Worm (Caenorhabditis elegans) whole organism, late embryonic: ENCODE results near the gene ZK637.12.

ENCODE experiments used
- C08G9.2 ChIP-seq: sonication (generic microtip); optimal IDR thresholded peaks from 2 replicates; lab custom pipeline; 2016; ENCODE audit warnings: mild to moderate bottlenecking, missing genetic modification characterization, moderate library complexity, missing compliant biosample characterization
- C38D4.7 ChIP-seq: fragments of 200-800 bp; sonication (Bioruptor generic); optimal IDR thresholded peaks from 2 replicates; lab custom pipeline; 2018; ENCODE audit warnings: mild to moderate bottlenecking, missing genetic modification characterization, moderate library complexity, missing compliant biosample characterization
- F13H6.1 ChIP-seq: sonication (generic microtip); optimal IDR thresholded peaks from 2 replicates; lab custom pipeline; 2016; ENCODE audit warnings: missing genetic modification characterization, missing compliant biosample characterization
- K02D7.2 ChIP-seq: sonication (generic microtip); optimal IDR thresholded peaks from 2 replicates; lab custom pipeline; 2017; ENCODE audit warnings: mild to moderate bottlenecking, missing genetic modification characterization, missing compliant biosample characterization
- K09A11.1 ChIP-seq: sonication (generic microtip); optimal IDR thresholded peaks from 2 replicates; lab custom pipeline; 2017; ENCODE audit warnings: antibody characterized with exemption, mild to moderate bottlenecking, missing genetic modification characterization, missing compliant biosample characterization; ENCODE audit not compliant: insufficient read depth
- T23F11.4 ChIP-seq: fragments of 200-800 bp; sonication (Bioruptor generic); optimal IDR thresholded peaks from 2 replicates; lab custom pipeline; 2018; ENCODE audit warnings: mild to moderate bottlenecking, missing genetic modification characterization, missing compliant biosample characterization
- Y22D7AL.16 ChIP-seq: sonication (generic microtip); optimal IDR thresholded peaks from 2 replicates; lab custom pipeline; 2016; ENCODE audit warnings: missing genetic modification characterization, missing compliant biosample characterization
- ceh-2 ChIP-seq: sonication (generic microtip); optimal IDR thresholded peaks from 2 replicates; lab custom pipeline; 2016; ENCODE audit warnings: missing genotype, missing genetic modification characterization, missing compliant biosample characterization
- ceh-22 ChIP-seq: sonication (generic microtip); optimal IDR thresholded peaks from 2 replicates; lab custom pipeline; 2017; ENCODE audit warnings: missing biosample characterization, missing genetic modification characterization
- ceh-24 ChIP-seq: sonication (generic microtip); optimal IDR thresholded peaks from 2 replicates; lab custom pipeline; 2016; ENCODE audit warnings: mild to moderate bottlenecking, missing genetic modification characterization, missing compliant biosample characterization
- ceh-30 ChIP-seq: fragments of 150-350 bp; optimal IDR thresholded peaks from 2 replicates; lab custom pipeline; 2014; ENCODE audit warnings: missing biosample characterization, missing genetic modification characterization
- ceh-31 ChIP-seq: sonication (generic microtip); optimal IDR thresholded peaks from 2 replicates; lab custom pipeline; 2016; ENCODE audit warnings: missing genetic modification characterization, missing compliant biosample characterization
- ceh-34 ChIP-seq: sonication (generic microtip); optimal IDR thresholded peaks from 2 replicates; lab custom pipeline; 2016; ENCODE audit warnings: mild to moderate bottlenecking, missing genetic modification characterization, missing compliant biosample characterization
- ceh-45 ChIP-seq: fragments of 200-800 bp; sonication (Bioruptor generic); IDR thresholded peaks from 2 replicates; pipeline ENCODE4 v1.3.6; 2022; ENCODE audit warnings: missing genetic modification reagents, missing genetic modification characterization, missing compliant biosample characterization
- ceh-48 ChIP-seq: sonication (generic microtip); optimal IDR thresholded peaks from 2 replicates; lab custom pipeline; 2016; ENCODE audit warnings: missing genetic modification characterization, inconsistent platforms, missing compliant biosample characterization
- che-1 ChIP-seq: sonication (generic microtip); optimal IDR thresholded peaks from 2 replicates; lab custom pipeline; 2016; ENCODE audit warnings: mild to moderate bottlenecking, missing genetic modification characterization, missing compliant biosample characterization
- dmd-4 ChIP-seq: sonication (generic microtip); optimal IDR thresholded peaks from 2 replicates; lab custom pipeline; 2016; ENCODE audit warnings: borderline replicate concordance, missing genetic modification characterization, missing compliant biosample characterization
- ets-4 ChIP-seq: sonication (generic microtip); optimal IDR thresholded peaks from 2 replicates; lab custom pipeline; 2016; ENCODE audit warnings: missing genetic modification characterization, missing compliant biosample characterization
- eyg-1 ChIP-seq: sonication (generic microtip); optimal IDR thresholded peaks from 2 replicates; lab custom pipeline; 2016; ENCODE audit warnings: missing genotype, missing genetic modification characterization, missing compliant biosample characterization
- fax-1 ChIP-seq: sonication (generic microtip); optimal IDR thresholded peaks from 2 replicates; lab custom pipeline; 2016; ENCODE audit warnings: missing genotype, missing genetic modification characterization, missing compliant biosample characterization
- fkh-10 ChIP-seq: fragments of 150-350 bp; optimal IDR thresholded peaks from 2 replicates; lab custom pipeline; 2014; ENCODE audit warnings: missing biosample characterization, missing genetic modification reagents, missing genetic modification characterization
- fkh-6 ChIP-seq: sonication (generic microtip); optimal IDR thresholded peaks from 2 replicates; lab custom pipeline; 2016; ENCODE audit warnings: missing genetic modification characterization, missing compliant biosample characterization
- gmeb-2 ChIP-seq: sonication (generic microtip); optimal IDR thresholded peaks from 2 replicates; lab custom pipeline; 2016; ENCODE audit warnings: missing genetic modification characterization, inconsistent platforms, missing compliant biosample characterization
- hlh-13 ChIP-seq: fragments of 200-800 bp; sonication (Bioruptor generic); optimal IDR thresholded peaks from 2 replicates; lab custom pipeline; 2018; ENCODE audit warnings: mild to moderate bottlenecking, missing genetic modification characterization, missing compliant biosample characterization
- hlh-15 ChIP-seq: sonication (generic microtip); optimal IDR thresholded peaks from 2 replicates; lab custom pipeline; 2016; ENCODE audit warnings: missing genetic modification characterization, missing compliant biosample characterization
- hlh-30 ChIP-seq: sonication (generic microtip); optimal IDR thresholded peaks from 2 replicates; lab custom pipeline; 2017; ENCODE audit warnings: antibody characterized with exemption, missing genetic modification characterization, missing compliant biosample characterization; ENCODE audit not compliant: insufficient read depth
- hlh-6 ChIP-seq: sonication (generic microtip); optimal IDR thresholded peaks from 2 replicates; lab custom pipeline; 2016; ENCODE audit warnings: missing genotype, missing genetic modification characterization, missing compliant biosample characterization
- lin-11 ChIP-seq: fragments of 200-800 bp; sonication (Bioruptor generic); optimal IDR thresholded peaks from 2 replicates; lab custom pipeline; 2018; ENCODE audit warnings: mild to moderate bottlenecking, missing genetic modification characterization, missing compliant biosample characterization
- nfya-1 ChIP-seq: sonication (generic microtip); optimal IDR thresholded peaks from 2 replicates; lab custom pipeline; 2017; ENCODE audit warnings: missing genetic modification characterization, mild to moderate bottlenecking, missing compliant biosample characterization, antibody characterized with exemption, moderate library complexity
- nhr-11 ChIP-seq: fragments of 150-350 bp; optimal IDR thresholded peaks from 2 replicates; lab custom pipeline; 2014; ENCODE audit warnings: missing biosample characterization, missing genetic modification characterization
- nhr-232 ChIP-seq: sonication (generic microtip); optimal IDR thresholded peaks from 2 replicates; lab custom pipeline; 2016; ENCODE audit warnings: missing genetic modification characterization, missing compliant biosample characterization
- npax-4 ChIP-seq: sonication (generic microtip); optimal IDR thresholded peaks from 2 replicates; lab custom pipeline; 2016; ENCODE audit warnings: missing genetic modification characterization, missing compliant biosample characterization
- odd-2 ChIP-seq: sonication (generic microtip); optimal IDR thresholded peaks from 2 replicates; lab custom pipeline; 2017; ENCODE audit warnings: antibody characterized with exemption, mild to moderate bottlenecking, missing genetic modification characterization, missing compliant biosample characterization
- pag-3 ChIP-seq: sonication (generic microtip); optimal IDR thresholded peaks from 2 replicates; lab custom pipeline; 2016; ENCODE audit warnings: missing compliant biosample characterization, missing genetic modification characterization, borderline replicate concordance
- pat-9 ChIP-seq: fragments of 200-800 bp; sonication (Bioruptor generic); optimal IDR thresholded peaks from 2 replicates; lab custom pipeline; 2018; ENCODE audit warnings: mild to moderate bottlenecking, missing genetic modification characterization, moderate library complexity, missing compliant biosample characterization
- pha-2 ChIP-seq: sonication (generic microtip); optimal IDR thresholded peaks from 2 replicates; lab custom pipeline; 2017; ENCODE audit warnings: mild to moderate bottlenecking, missing genetic modification characterization, missing compliant biosample characterization
- pha-4 ChIP-seq: fragments of 150-350 bp; optimal IDR thresholded peaks from 2 replicates; lab custom pipeline; 2018; ENCODE audit warnings: missing biosample characterization, missing genetic modification reagents, missing genetic modification characterization
- pqm-1 ChIP-seq: sonication (generic microtip); optimal IDR thresholded peaks from 2 replicates; lab custom pipeline; 2016; ENCODE audit warnings: missing genetic modification characterization, missing compliant biosample characterization
- pros-1 ChIP-seq: fragments of 150-350 bp; optimal IDR thresholded peaks from 2 replicates; lab custom pipeline; 2014; ENCODE audit warnings: missing biosample characterization, missing genetic modification reagents, missing genetic modification characterization
- rnt-1 ChIP-seq: sonication (generic microtip); optimal IDR thresholded peaks from 2 replicates; lab custom pipeline; 2016; ENCODE audit warnings: missing genetic modification characterization, missing compliant biosample characterization
- sdc-2 ChIP-seq: sonication (generic microtip); optimal IDR thresholded peaks from 2 replicates; lab custom pipeline; 2016; ENCODE audit warnings: missing genotype, missing genetic modification characterization, missing compliant biosample characterization
- sox-2 ChIP-seq: fragments of 200-800 bp; sonication (Bioruptor generic); IDR thresholded peaks from 2 replicates; pipeline ENCODE4 v1.3.6; 2022; ENCODE audit warnings: missing genetic modification reagents, missing genetic modification characterization, missing compliant biosample characterization
- syd-9 ChIP-seq: sonication (generic microtip); optimal IDR thresholded peaks from 2 replicates; lab custom pipeline; 2016; ENCODE audit warnings: mild to moderate bottlenecking, missing genetic modification characterization, moderate library complexity, missing compliant biosample characterization
- tbx-2 ChIP-seq: sonication (generic microtip); optimal IDR thresholded peaks from 2 replicates; lab custom pipeline; 2016; ENCODE audit warnings: missing genetic modification characterization, missing compliant biosample characterization
- tbx-7 ChIP-seq: sonication (generic microtip); optimal IDR thresholded peaks from 2 replicates; lab custom pipeline; 2016; ENCODE audit warnings: missing genotype, missing genetic modification characterization, missing compliant biosample characterization
- ttx-3 ChIP-seq: sonication (generic microtip); optimal IDR thresholded peaks from 2 replicates; lab custom pipeline; 2016; ENCODE audit warnings: missing genetic modification reagents, missing genetic modification characterization, missing compliant biosample characterization
- unc-3 ChIP-seq, 2 experiments: fragments of 200-800 bp in 1 of 2; sonication (Bioruptor generic) in 1 of 2; sonication (generic microtip) in 1 of 2; conservative IDR thresholded peaks in 1 of 2; optimal IDR thresholded peaks in 1 of 2; 2 replicates each; pipeline versions ENCODE4 v1.3.6 to Lab custom; 2016 to 2022; ENCODE audit warnings: missing compliant biosample characterization in 2 of 2, missing genetic modification characterization in 2 of 2, missing genetic modification reagents in 1 of 2
- unc-42 ChIP-seq: sonication (generic microtip); optimal IDR thresholded peaks from 2 replicates; lab custom pipeline; 2016; ENCODE audit warnings: missing genotype, missing genetic modification characterization, missing compliant biosample characterization
- unc-55 ChIP-seq: sonication (generic microtip); optimal IDR thresholded peaks from 2 replicates; lab custom pipeline; 2017; ENCODE audit warnings: missing biosample characterization, missing genetic modification reagents, missing genetic modification characterization
- unc-86 ChIP-seq: sonication (generic microtip); optimal IDR thresholded peaks from 2 replicates; lab custom pipeline; 2016; ENCODE audit warnings: missing genetic modification characterization, missing compliant biosample characterization
- zip-5 ChIP-seq: sonication (generic microtip); optimal IDR thresholded peaks from 2 replicates; lab custom pipeline; 2016; ENCODE audit warnings: missing genetic modification characterization, missing compliant biosample characterization
- ztf-16 ChIP-seq: sonication (generic microtip); optimal IDR thresholded peaks from 2 replicates; lab custom pipeline; 2017; ENCODE audit warnings: missing genetic modification characterization, missing compliant biosample characterization

ZK637.12 gene

ce11 chrIII:8887184-8887801 is 36.7 kb upstream of the ZK637.12 start, which contains the start of gene famh-136:
Gene famh-136 (plus strand): TSS chrIII:8887751.
- no peak for TF ChIP-seq pha-4 (tag; lab: Kevin White, UChicago)
- no peak for TF ChIP-seq ceh-24 (tag; lab: Kevin White, UChicago)
- no peak for TF ChIP-seq sox-2 (GFP tag; lab: Robert Waterston, UW)
- no peak for TF ChIP-seq ceh-30
- TF ChIP-seq unc-55 (GFP tag; lab: Kevin White, UChicago), result peak; percentile 44
- peak; percentile 20 for TF ChIP-seq ceh-31 (tag; lab: Kevin White, UChicago)
- TF ChIP-seq T23F11.4, result no peak
- peak; percentile 7 for TF ChIP-seq fax-1 (tag; lab: Kevin White, UChicago)
- TF ChIP-seq ets-4 (tag; lab: Kevin White, UChicago), result no peak
- TF ChIP-seq che-1, result no peak
- 0 out of 2 replicates have a peak, but pooled peaks have one; percentile 31 for TF ChIP-seq ceh-45
- TF ChIP-seq hlh-30, result no peak
- no peak for TF ChIP-seq pros-1 (tag; lab: Kevin White, UChicago)
- TF ChIP-seq nhr-11 (tag; lab: Kevin White, UChicago), result no peak
- TF ChIP-seq pha-2 (tag; lab: Kevin White, UChicago), result no peak
- 0 out of 2 replicates have a peak, but pooled peaks have one; percentile 31 for TF ChIP-seq unc-3 (GFP tag; conservative IDR thresholded peaks at IDR 0.05; lab: Robert Waterston, UW)
- TF ChIP-seq unc-3 (tag; optimal IDR thresholded peaks at IDR 0.05; lab: Kevin White, UChicago), result no peak
- TF ChIP-seq C38D4.7 (GFP tag; lab: Kevin White, UChicago), result no peak
- peak; percentile 17 for TF ChIP-seq sdc-2
- no peak for TF ChIP-seq hlh-15
- no peak for TF ChIP-seq zip-5 (tag; lab: Kevin White, UChicago)
- no peak for TF ChIP-seq fkh-6
- TF ChIP-seq hlh-13, result no peak
- TF ChIP-seq ceh-48 (tag; lab: Kevin White, UChicago), result peak; percentile 17
- no peak for TF ChIP-seq unc-86
- TF ChIP-seq nhr-232 (tag; lab: Kevin White, UChicago), result peak; percentile 39
- peak; percentile 9 for TF ChIP-seq K02D7.2
- peak; percentile 36 for TF ChIP-seq tbx-2 (tag; lab: Kevin White, UChicago)
- no peak for TF ChIP-seq K09A11.1 (tag; lab: Kevin White, UChicago)
- TF ChIP-seq F13H6.1, result no peak
- TF ChIP-seq npax-4 (tag; lab: Kevin White, UChicago), result no peak
- TF ChIP-seq hlh-6 (tag; lab: Kevin White, UChicago), result no peak
- no peak for TF ChIP-seq odd-2 (tag; lab: Kevin White, UChicago)
- TF ChIP-seq ceh-22, result no peak
- TF ChIP-seq nfya-1 (tag; lab: Kevin White, UChicago), result peak; percentile 59
- no peak for TF ChIP-seq dmd-4
- peak; percentile 65 for TF ChIP-seq unc-42 (tag; lab: Kevin White, UChicago)
- no peak for TF ChIP-seq pag-3
- TF ChIP-seq ttx-3 (tag; lab: Kevin White, UChicago), result peak; percentile 26
- peak; percentile 26 for TF ChIP-seq lin-11 (tag; lab: Kevin White, UChicago)
- no peak for TF ChIP-seq ztf-16
- no peak for TF ChIP-seq C08G9.2 (tag; lab: Kevin White, UChicago)
- TF ChIP-seq pqm-1, result peak; percentile 35
- TF ChIP-seq pat-9 (tag; lab: Kevin White, UChicago), result no peak
- TF ChIP-seq syd-9 (tag; lab: Kevin White, UChicago), result no peak
- no peak for TF ChIP-seq eyg-1 (tag; lab: Kevin White, UChicago)
- TF ChIP-seq Y22D7AL.16 (tag; lab: Kevin White, UChicago), result no peak
- TF ChIP-seq rnt-1 (tag; lab: Kevin White, UChicago), result no peak
- no peak for TF ChIP-seq ceh-34 (tag; lab: Kevin White, UChicago)
- no peak for TF ChIP-seq ceh-2 (tag; lab: Kevin White, UChicago)
- TF ChIP-seq gmeb-2 (tag; lab: Kevin White, UChicago), result peak; percentile 35
- TF ChIP-seq fkh-10, result no peak
- TF ChIP-seq tbx-7 (tag; lab: Kevin White, UChicago), result no peak
